Worm (Caenorhabditis elegans): Measurements from ENCODE around the gene F31F4.17.

DNA sequence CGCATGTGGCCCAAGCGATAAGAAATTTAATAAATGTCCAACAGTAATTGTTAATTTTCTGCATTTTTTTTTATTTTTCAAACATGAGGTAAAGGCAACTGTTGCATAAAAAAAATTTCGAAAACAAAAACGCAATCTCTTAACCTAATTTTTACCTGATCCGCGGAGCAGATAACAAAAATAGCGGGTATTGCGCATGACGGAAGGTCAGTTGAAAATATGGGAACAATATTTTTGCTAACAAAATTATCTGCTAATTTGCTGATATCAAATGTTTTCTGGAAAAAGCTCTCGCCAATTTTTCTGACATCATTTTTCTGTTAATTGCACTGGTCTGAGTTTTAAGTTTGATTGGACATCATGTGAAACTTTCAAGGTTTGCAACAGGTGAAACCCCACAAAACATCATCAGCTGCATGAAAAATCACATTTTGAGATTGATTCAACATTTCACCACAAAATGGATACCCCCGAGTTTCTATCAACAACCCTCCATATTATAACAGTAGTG, 4.3 kb upstream of the F31F4.17 start, which contains the start of the genes F31F4.11 and srh-266:
- TF ChIP-seq nhr-237 (tag; optimal IDR thresholded peaks at IDR 0.05) (no peak), unc-62 (GFP tag; optimal IDR thresholded peaks at IDR 0.05) (no peak), lin-13 (tag; optimal IDR thresholded peaks at IDR 0.05) (no peak), unc-39 (tag; optimal IDR thresholded peaks at IDR 0.05) (no peak), pha-4 (tag; optimal IDR thresholded peaks at IDR 0.05) (no peak), ztf-11 (tag; optimal IDR thresholded peaks at IDR 0.05) (no peak), elt-1 (tag; optimal IDR thresholded peaks at IDR 0.05; ENCODE audit: borderline replicate concordance, insufficient read depth) (no peak), blmp-1 (tag; optimal IDR thresholded peaks at IDR 0.05) (no peak), lsy-2 (tag; optimal IDR thresholded peaks at IDR 0.05) (no peak), hlh-1 (tag; optimal IDR thresholded peaks at IDR 0.05) (no peak), M03D4.4 (tag; optimal IDR thresholded peaks at IDR 0.05) (no peak), nhr-76 (tag; optimal IDR thresholded peaks at IDR 0.05) (no peak), ces-1 (GFP tag; optimal IDR thresholded peaks at IDR 0.05) (no peak)
